Worm (Caenorhabditis elegans): ENCODE results near the gene nspc-15.

DNA sequence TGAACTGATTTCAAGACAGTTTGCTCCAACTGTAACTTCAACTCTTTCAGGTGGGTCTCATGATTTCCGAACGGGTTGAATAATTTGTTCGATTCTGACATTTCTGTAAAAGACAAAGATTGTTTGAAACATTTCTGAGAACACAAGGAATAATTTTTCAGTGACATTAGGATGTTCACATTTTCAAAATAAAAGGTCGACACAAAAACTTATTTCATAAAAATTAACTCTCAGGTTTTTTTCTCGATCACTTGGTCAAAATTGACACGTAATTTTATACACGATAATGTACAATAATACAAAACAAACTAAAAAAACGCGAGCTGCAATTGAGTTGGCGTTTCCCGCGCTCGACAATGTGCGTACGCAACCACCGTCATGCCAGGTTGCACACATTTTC, 10.8 kb downstream of the nspc-15 start, which contains the start of gene rif-1.2:
- no peak for TF ChIP-seq klf-2 (GFP tag; conservative IDR thresholded peaks at IDR 0.05)
- TF ChIP-seq tab-1 (GFP tag; IDR thresholded peaks at IDR 0.05), result no peak
- no peak for TF ChIP-seq ztf-29 (GFP tag; IDR thresholded peaks at IDR 0.05)

Data from whole organism, midembryonic.